Fruit fly (Drosophila melanogaster): ENCODE results near the gene skd.

skd gene

DNA sequence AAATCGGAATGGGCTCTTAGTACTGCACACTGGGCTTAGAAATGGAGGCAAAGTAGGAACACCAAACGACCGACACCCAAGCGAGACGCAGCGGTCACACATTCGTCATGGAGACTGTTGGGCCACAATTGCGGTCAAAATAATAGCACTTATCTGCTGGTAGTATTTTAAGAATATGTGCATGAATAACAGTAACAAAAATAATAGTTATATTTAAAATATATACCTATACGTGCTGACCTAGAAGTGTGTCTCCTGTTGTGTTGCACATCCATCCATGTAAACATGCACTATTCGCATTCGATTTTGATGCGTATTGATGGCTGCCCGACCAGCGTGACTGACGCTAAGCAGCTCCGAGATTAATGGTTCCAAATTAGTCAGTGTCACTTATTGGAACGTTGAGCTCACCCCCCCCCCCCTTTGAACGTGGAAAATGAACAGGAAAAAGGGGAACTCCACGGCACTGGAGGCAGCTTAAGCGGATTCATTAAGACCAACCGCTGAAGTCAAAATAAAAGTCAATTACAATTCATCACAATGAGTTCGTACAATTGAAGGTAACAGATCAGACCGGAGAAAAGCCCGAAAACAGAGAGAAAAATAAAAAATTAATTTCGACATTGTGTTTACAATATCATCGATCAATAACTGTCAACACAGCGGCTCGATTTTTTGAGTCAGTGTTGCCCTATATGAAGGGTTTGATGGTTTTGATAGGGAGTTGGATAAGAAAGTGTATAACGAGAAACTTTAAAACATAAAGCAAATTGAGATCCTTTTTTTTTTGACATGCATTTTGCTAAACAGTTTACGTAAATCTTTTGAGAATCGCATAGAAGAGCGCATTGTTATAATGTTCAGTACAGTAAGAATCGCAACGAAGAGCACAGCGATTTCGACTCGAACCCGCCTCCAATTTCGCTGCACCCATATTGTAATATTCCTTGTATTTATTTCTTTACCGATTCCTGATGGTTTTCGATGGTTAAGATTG, 74.3 kb downstream of the skd start (continued):
- TF ChIP-seq usp (GFP tag; optimal IDR thresholded peaks at IDR 0.05): no peak
- TF ChIP-seq Blimp-1 (GFP tag; optimal IDR thresholded peaks at IDR 0.05): peak; percentile 9
- no peak for TF ChIP-seq mld (GFP tag; IDR thresholded peaks at IDR 0.05; ENCODE audit: partially characterized antibody)
- peak; percentile 40 for TF ChIP-seq CG17829 (tag; optimal IDR thresholded peaks at IDR 0.05)
- no peak for TF ChIP-seq CG12769 (tag; optimal IDR thresholded peaks at IDR 0.05)
- TF ChIP-seq CG4730 (GFP tag; IDR thresholded peaks at IDR 0.05): no peak
- TF ChIP-seq bsh (GFP tag; optimal IDR thresholded peaks at IDR 0.05): peak in 1 of 2 experiments; percentile 21
- TF ChIP-seq sr (GFP tag; IDR thresholded peaks at IDR 0.05): no peak
- peak; percentile 82 for TF ChIP-seq oc (tag; optimal IDR thresholded peaks at IDR 0.05)
- peak; percentile 77 for TF ChIP-seq CG11696 (GFP tag; IDR thresholded peaks at IDR 0.05)
- peak; percentile 11 for TF ChIP-seq Oli (tag; optimal IDR thresholded peaks at IDR 0.05)
- peak; percentile 6 for TF ChIP-seq CG11504 (tag; optimal IDR thresholded peaks at IDR 0.05)
- peak; percentile 8 for TF ChIP-seq gem (tag; optimal IDR thresholded peaks at IDR 0.05)
- peak in 1 of 2 experiments; percentile 22 for TF ChIP-seq eve (GFP tag; optimal IDR thresholded peaks at IDR 0.05)
- TF ChIP-seq pan (optimal IDR thresholded peaks at IDR 0.05): no peak
- TF ChIP-seq pan (GFP tag; optimal IDR thresholded peaks at IDR 0.05 in 1 of 2, IDR thresholded peaks at IDR 0.05 in 1 of 2): peak in 1 of 2 experiments; percentile 53
- no peak for TF ChIP-seq dpn (GFP tag; optimal IDR thresholded peaks at IDR 0.05)
- TF ChIP-seq CG11560 (tag; IDR thresholded peaks at IDR 0.05): no peak
- no peak for TF ChIP-seq Dfd (GFP tag; optimal IDR thresholded peaks at IDR 0.05)
- TF ChIP-seq CG34422 (GFP tag; IDR thresholded peaks at IDR 0.05): no peak
- TF ChIP-seq zfh1 (GFP tag; IDR thresholded peaks at IDR 0.05): 0 out of 3 replicates have a peak, but pooled peaks have one; percentile 48
- TF ChIP-seq CG1024 (GFP tag; IDR thresholded peaks at IDR 0.05): no peak
- no peak for TF ChIP-seq en (GFP tag; optimal IDR thresholded peaks at IDR 0.05)
- TF ChIP-seq lov (optimal IDR thresholded peaks at IDR 0.05): no peak
- no peak for TF ChIP-seq lov (GFP tag; IDR thresholded peaks at IDR 0.05)
- no peak for TF ChIP-seq sqz (GFP tag; optimal IDR thresholded peaks at IDR 0.05)
- no peak for TF ChIP-seq luna (GFP tag; optimal IDR thresholded peaks at IDR 0.05)
- peak; percentile 27; the same call in 1 of the 2 replicates for TF ChIP-seq CG10366 (GFP tag; IDR thresholded peaks at IDR 0.05)
- no peak for TF ChIP-seq Optix (GFP tag; IDR thresholded peaks at IDR 0.05)
- TF ChIP-seq CG7745 (tag; optimal IDR thresholded peaks at IDR 0.05): peak; percentile 77
- no peak for TF ChIP-seq stwl (tag; optimal IDR thresholded peaks at IDR 0.05)
- TF ChIP-seq row (GFP tag; IDR thresholded peaks at IDR 0.05): 0 out of 3 replicates have a peak, but pooled peaks have one; percentile 29
- 0 out of 3 replicates have a peak, but pooled peaks have one; percentile 41 for TF ChIP-seq ci (GFP tag; IDR thresholded peaks at IDR 0.05)
- TF ChIP-seq NFAT (GFP tag; IDR thresholded peaks at IDR 0.05): no peak
- TF ChIP-seq zf30C (GFP tag; optimal IDR thresholded peaks at IDR 0.05): no peak
- no peak for TF ChIP-seq CG6813 (GFP tag; optimal IDR thresholded peaks at IDR 0.05)
- peak; percentile 14 for TF ChIP-seq dmrt99B (tag; optimal IDR thresholded peaks at IDR 0.05)
- TF ChIP-seq CG31441 (GFP tag; IDR thresholded peaks at IDR 0.05): no peak
- TF ChIP-seq CG7556 (GFP tag; optimal IDR thresholded peaks at IDR 0.05): no peak
- TF ChIP-seq CG7372 (GFP tag; IDR thresholded peaks at IDR 0.05): no peak
- no peak for TF ChIP-seq ERR (GFP tag; optimal IDR thresholded peaks at IDR 0.05)
- TF ChIP-seq tgo (GFP tag; IDR thresholded peaks at IDR 0.05): no peak
- no peak for TF ChIP-seq Max (GFP tag; optimal IDR thresholded peaks at IDR 0.05)
- TF ChIP-seq Ptx1 (GFP tag; IDR thresholded peaks at IDR 0.05): peak; percentile 34; the same call in 1 of the 2 replicates
- no peak for TF ChIP-seq CG16813 (GFP tag; IDR thresholded peaks at IDR 0.05; ENCODE audit: partially characterized antibody)
